Worm (Caenorhabditis elegans) whole organism, L1 larva: ENCODE data around the gene K12H4.2.

Experiments
- C04F5.9 ChIP-seq: sonication (generic microtip); optimal IDR thresholded peaks from 2 replicates; lab custom pipeline; 2016; ENCODE audit warnings: missing genetic modification characterization, missing compliant biosample characterization
- C16A3.4 ChIP-seq: fragments of 150-350 bp; optimal IDR thresholded peaks from 2 replicates; lab custom pipeline; 2014; ENCODE audit warnings: missing biosample characterization, missing genetic modification characterization
- C34B4.2 ChIP-seq: sonication (generic microtip); optimal IDR thresholded peaks from 2 replicates; lab custom pipeline; 2017; ENCODE audit warnings: mild to moderate bottlenecking, missing genetic modification characterization, missing compliant biosample characterization
- F16B12.6 ChIP-seq: fragments of 150-350 bp; optimal IDR thresholded peaks from 2 replicates; lab custom pipeline; 2014; ENCODE audit warnings: missing biosample characterization, missing genetic modification characterization
- Y116A8C.19 ChIP-seq: sonication (generic microtip); optimal IDR thresholded peaks from 2 replicates; lab custom pipeline; 2016; ENCODE audit warnings: missing compliant biosample characterization, missing genetic modification characterization, borderline replicate concordance
- aha-1 ChIP-seq: fragments of 150-350 bp; optimal IDR thresholded peaks from 2 replicates; lab custom pipeline; 2014; ENCODE audit warnings: missing biosample characterization, missing genetic modification characterization
- alr-1 ChIP-seq: fragments of 200-800 bp; sonication (Bioruptor generic); optimal IDR thresholded peaks from 2 replicates; lab custom pipeline; 2018; ENCODE audit warnings: borderline replicate concordance, mild to moderate bottlenecking, missing genetic modification characterization, missing compliant biosample characterization
- blmp-1 ChIP-seq: fragments of 150-350 bp; optimal IDR thresholded peaks from 2 replicates; lab custom pipeline; 2014; ENCODE audit warnings: missing biosample characterization, missing genetic modification characterization
- ceh-63 ChIP-seq: fragments of 200-800 bp; sonication (Bioruptor generic); optimal IDR thresholded peaks from 2 replicates; lab custom pipeline; 2018; ENCODE audit warnings: mild to moderate bottlenecking, missing genetic modification characterization, missing compliant biosample characterization
- ces-1 ChIP-seq: fragments of 150-350 bp; optimal IDR thresholded peaks from 2 replicates; lab custom pipeline; 2014; ENCODE audit warnings: missing biosample characterization, missing genetic modification reagents, missing genetic modification characterization
- efl-3 ChIP-seq: fragments of 200-800 bp; sonication (Bioruptor generic); optimal IDR thresholded peaks from 2 replicates; lab custom pipeline; 2018; ENCODE audit warnings: mild to moderate bottlenecking, missing genetic modification characterization, missing compliant biosample characterization
- egl-13 ChIP-seq: sonication (generic microtip); optimal IDR thresholded peaks from 2 replicates; lab custom pipeline; 2016; ENCODE audit warnings: missing genotype, missing genetic modification reagents, missing genetic modification characterization, missing compliant biosample characterization
- egl-27 ChIP-seq, 2 experiments: fragments of 150-350 bp in 1 of 2; sonication (generic microtip); optimal IDR thresholded peaks; 3 replicates each; lab custom pipeline; 2017 to 2018; ENCODE audit warnings: missing biosample characterization in 2 of 2, missing genetic modification characterization in 2 of 2, missing genetic modification reagents in 2 of 2
- elt-2 ChIP-seq: sonication (generic microtip); optimal IDR thresholded peaks from 2 replicates; lab custom pipeline; 2016; ENCODE audit warnings: missing genetic modification characterization, mild to moderate bottlenecking, inconsistent platforms, missing compliant biosample characterization, missing genetic modification reagents
- ets-5 ChIP-seq: fragments of 200-800 bp; sonication (Bioruptor generic); IDR thresholded peaks from 2 replicates; pipeline ENCODE4 v1.3.6; 2022; ENCODE audit warnings: missing genetic modification characterization, missing compliant biosample characterization
- fkh-10 ChIP-seq: sonication (generic microtip); optimal IDR thresholded peaks from 2 replicates; lab custom pipeline; 2017; ENCODE audit warnings: missing biosample characterization, missing genetic modification reagents, missing genetic modification characterization
- fkh-4 ChIP-seq: sonication (generic microtip); optimal IDR thresholded peaks from 2 replicates; lab custom pipeline; 2016; ENCODE audit warnings: missing compliant biosample characterization, missing genetic modification characterization, borderline replicate concordance
- fkh-8 ChIP-seq: sonication (generic microtip); optimal IDR thresholded peaks from 2 replicates; lab custom pipeline; 2016; ENCODE audit warnings: mild to moderate bottlenecking, missing genetic modification characterization, missing compliant biosample characterization
- hlh-17 ChIP-seq: fragments of 200-800 bp; sonication (Bioruptor generic); optimal IDR thresholded peaks from 2 replicates; lab custom pipeline; 2018; ENCODE audit warnings: missing genetic modification characterization, mild to moderate bottlenecking, missing compliant biosample characterization, moderate library complexity, borderline replicate concordance
- lin-13 ChIP-seq: fragments of 150-350 bp; optimal IDR thresholded peaks from 2 replicates; lab custom pipeline; 2014; ENCODE audit warnings: missing biosample characterization, missing genetic modification reagents, missing genetic modification characterization
- lin-14 ChIP-seq: fragments of 200-800 bp; sonication (Bioruptor generic); optimal IDR thresholded peaks from 2 replicates; lab custom pipeline; 2018; ENCODE audit warnings: mild to moderate bottlenecking, missing genetic modification characterization, moderate library complexity, missing compliant biosample characterization
- lin-15B ChIP-seq: fragments of 150-350 bp; sonication (generic microtip); optimal IDR thresholded peaks from 3 replicates; lab custom pipeline; 2014; ENCODE audit warnings: missing biosample characterization, missing genetic modification characterization
- lin-39 ChIP-seq: fragments of 150-350 bp; optimal IDR thresholded peaks from 2 replicates; lab custom pipeline; 2014; ENCODE audit warnings: missing biosample characterization, missing genetic modification reagents, missing genetic modification characterization
- lir-3 ChIP-seq: sonication (generic microtip); optimal IDR thresholded peaks from 2 replicates; lab custom pipeline; 2016; ENCODE audit warnings: mild to moderate bottlenecking, missing genetic modification characterization, moderate library complexity, missing compliant biosample characterization; ENCODE audit not compliant: poor library complexity
- mab-9 ChIP-seq: fragments of 200-800 bp; sonication (Bioruptor generic); IDR thresholded peaks from 2 replicates; pipeline ENCODE4 v1.3.6; 2022; ENCODE audit warnings: missing genetic modification reagents, missing genetic modification characterization, missing compliant biosample characterization
- mep-1 ChIP-seq: fragments of 150-350 bp; optimal IDR thresholded peaks from 2 replicates; lab custom pipeline; 2014; ENCODE audit warnings: missing biosample characterization, missing genetic modification characterization
- nhr-19 ChIP-seq: fragments of 200-800 bp; sonication (Bioruptor generic); conservative IDR thresholded peaks from 2 replicates; pipeline ENCODE4 v1.3.6; 2022; ENCODE audit warnings: missing genetic modification characterization, missing compliant biosample characterization
- nhr-20 ChIP-seq: sonication (generic microtip); optimal IDR thresholded peaks from 2 replicates; lab custom pipeline; 2016; ENCODE audit warnings: mild to moderate bottlenecking, missing genetic modification characterization, missing compliant biosample characterization
- nhr-237 ChIP-seq: fragments of 150-350 bp; optimal IDR thresholded peaks from 2 replicates; lab custom pipeline; 2014; ENCODE audit warnings: missing biosample characterization, missing genetic modification characterization
- nhr-28 ChIP-seq: fragments of 150-350 bp; optimal IDR thresholded peaks from 2 replicates; lab custom pipeline; 2014; ENCODE audit warnings: missing biosample characterization, missing genetic modification characterization
- nhr-47 ChIP-seq: sonication (generic microtip); optimal IDR thresholded peaks from 2 replicates; lab custom pipeline; 2016; ENCODE audit warnings: mild to moderate bottlenecking, missing genetic modification characterization, moderate library complexity, missing compliant biosample characterization
- nhr-76 ChIP-seq: sonication (generic microtip); optimal IDR thresholded peaks from 2 replicates; lab custom pipeline; 2017; ENCODE audit warnings: missing biosample characterization, missing genetic modification characterization
- nhr-77 ChIP-seq: fragments of 150-350 bp; optimal IDR thresholded peaks from 2 replicates; lab custom pipeline; 2014; ENCODE audit warnings: missing biosample characterization, missing genetic modification characterization
- nhr-84 ChIP-seq: sonication (generic microtip); optimal IDR thresholded peaks from 2 replicates; lab custom pipeline; 2017; ENCODE audit warnings: missing biosample characterization, missing genetic modification characterization
- snpc-4 ChIP-seq: fragments of 150-350 bp; optimal IDR thresholded peaks from 2 replicates; lab custom pipeline; 2014; ENCODE audit warnings: missing biosample characterization, missing genetic modification characterization
- snu-23 ChIP-seq: sonication (generic microtip); optimal IDR thresholded peaks from 2 replicates; lab custom pipeline; 2016; ENCODE audit warnings: missing genetic modification characterization, missing compliant biosample characterization
- swsn-7 ChIP-seq: sonication (generic microtip); optimal IDR thresholded peaks from 2 replicates; lab custom pipeline; 2016; ENCODE audit warnings: missing genetic modification characterization, missing compliant biosample characterization
- tbx-2 ChIP-seq: sonication (generic microtip); optimal IDR thresholded peaks from 2 replicates; lab custom pipeline; 2016; ENCODE audit warnings: missing genetic modification characterization, missing compliant biosample characterization
- tlp-1 ChIP-seq: fragments of 150-350 bp; optimal IDR thresholded peaks from 2 replicates; lab custom pipeline; 2014; ENCODE audit warnings: missing biosample characterization, missing genetic modification characterization
- unc-130 ChIP-seq: fragments of 150-350 bp; optimal IDR thresholded peaks from 2 replicates; lab custom pipeline; 2017; ENCODE audit warnings: missing biosample characterization, missing genetic modification characterization, inconsistent platforms
- unc-30 ChIP-seq: sonication (generic microtip); optimal IDR thresholded peaks from 2 replicates; lab custom pipeline; 2017; ENCODE audit warnings: missing biosample characterization, missing genetic modification characterization
- unc-62 ChIP-seq: fragments of 150-350 bp; optimal IDR thresholded peaks from 2 replicates; lab custom pipeline; 2014; ENCODE audit warnings: missing biosample characterization, missing genetic modification reagents, missing genetic modification characterization
- unc-86 ChIP-seq: sonication (generic microtip); optimal IDR thresholded peaks from 2 replicates; lab custom pipeline; 2016; ENCODE audit warnings: missing genetic modification characterization, missing compliant biosample characterization
- ztf-11 ChIP-seq, 2 experiments: sonication (generic microtip); optimal IDR thresholded peaks; 2 replicates each; lab custom pipeline; 2016 to 2017; ENCODE audit warnings: missing genetic modification characterization in 2 of 2, missing biosample characterization in 1 of 2, missing compliant biosample characterization in 1 of 2

Gene K12H4.2

ce11 chrIII:8043784-8044183 lies 3.7 kb upstream of the K12H4.2 start (continued):
- TF ChIP-seq aha-1 (peak; percentile 54), ceh-63 (peak; percentile 95), C16A3.4 (tag; lab: Kevin White, UChicago) (peak; percentile 100), lin-13 (peak; percentile 98), ets-5 (GFP tag; lab: Robert Waterston, UW) (no peak), lir-3 (tag; lab: Kevin White, UChicago) (peak; percentile 97), egl-27 (tag; optimal IDR thresholded peaks at IDR 0.05; lab: Kevin White, UChicago) (peak; percentile 83 to 97), elt-2 (tag; lab: Kevin White, UChicago) (peak; percentile 75), ztf-11 (tag; optimal IDR thresholded peaks at IDR 0.05; lab: Kevin White, UChicago) (peak in 1 of 2 experiments; percentile 93), C04F5.9 (peak; percentile 91), snu-23 (GFP tag; lab: Kevin White, UChicago) (peak; percentile 99), swsn-7 (tag; lab: Kevin White, UChicago) (peak; percentile 95), unc-130 (peak; percentile 98), snpc-4 (peak; percentile 79), lin-14 (GFP tag; lab: Kevin White, UChicago) (peak; percentile 98), nhr-47 (tag; lab: Kevin White, UChicago) (peak; percentile 96), mep-1 (tag; lab: Kevin White, UChicago) (peak; percentile 98), nhr-84 (no peak), nhr-28 (tag; lab: Kevin White, UChicago) (no peak), ces-1 (GFP tag; lab: Kevin White, UChicago) (peak; percentile 92), unc-86 (peak; percentile 94), hlh-17 (GFP tag; lab: Kevin White, UChicago) (no peak), tbx-2 (tag; lab: Kevin White, UChicago) (peak; percentile 95), unc-30 (no peak), fkh-4 (tag; lab: Kevin White, UChicago) (peak; percentile 79), nhr-77 (tag; lab: Kevin White, UChicago) (peak; percentile 99), nhr-20 (tag; lab: Kevin White, UChicago) (peak; percentile 97), tlp-1 (tag; lab: Kevin White, UChicago) (no peak), alr-1 (tag; lab: Kevin White, UChicago) (no peak), lin-39 (tag; lab: Kevin White, UChicago) (peak; percentile 69), nhr-237 (tag; lab: Kevin White, UChicago) (peak; percentile 96), fkh-8 (tag; lab: Kevin White, UChicago) (peak; percentile 99), egl-13 (tag; lab: Kevin White, UChicago) (peak; percentile 86), mab-9 (GFP tag; lab: Robert Waterston, UW) (peak; percentile 86), C34B4.2 (no peak), nhr-76 (peak; percentile 17), Y116A8C.19 (tag; lab: Kevin White, UChicago) (peak; percentile 31), fkh-10 (GFP tag; lab: Kevin White, UChicago) (peak; percentile 99), efl-3 (no peak), nhr-19 (GFP tag; lab: Robert Waterston, UW) (peak; percentile 94), F16B12.6 (tag; lab: Kevin White, UChicago) (peak; percentile 80), lin-15B (tag; lab: Kevin White, UChicago) (peak; percentile 98), blmp-1 (peak; percentile 87), unc-62 (GFP tag; lab: Kevin White, UChicago) (peak; percentile 50)
